Worm (Caenorhabditis elegans) whole organism, L3 larva: ENCODE data around the gene noca-1.

ENCODE experiments used
- R02D3.7 ChIP-seq: fragments of 150-350 bp; optimal IDR thresholded peaks from 2 replicates; lab custom pipeline; 2014; ENCODE audit warnings: missing biosample characterization, missing genetic modification characterization
- aly-2 ChIP-seq: fragments of 150-350 bp; optimal IDR thresholded peaks from 2 replicates; lab custom pipeline; 2014; ENCODE audit warnings: missing biosample characterization, missing genetic modification characterization
- ceh-82 ChIP-seq: fragments of 150-350 bp; optimal IDR thresholded peaks from 2 replicates; lab custom pipeline; 2014; ENCODE audit warnings: missing biosample characterization, missing genetic modification characterization
- ceh-9 ChIP-seq: sonication (generic microtip); optimal IDR thresholded peaks from 2 replicates; lab custom pipeline; 2018; ENCODE audit warnings: missing biosample characterization, missing genetic modification characterization
- daf-12 ChIP-seq: fragments of 150-350 bp; optimal IDR thresholded peaks from 2 replicates; lab custom pipeline; 2014; ENCODE audit warnings: missing biosample characterization, missing genetic modification reagents, missing genetic modification characterization
- egl-27 ChIP-seq: sonication (generic microtip); optimal IDR thresholded peaks from 4 replicates; lab custom pipeline; 2017; ENCODE audit warnings: missing biosample characterization, missing genetic modification reagents, missing genetic modification characterization
- elt-1 ChIP-seq: fragments of 150-350 bp; optimal IDR thresholded peaks from 2 replicates; lab custom pipeline; 2014; ENCODE audit warnings: missing biosample characterization, missing genetic modification characterization
- elt-2 ChIP-seq: sonication (generic microtip); optimal IDR thresholded peaks from 2 replicates; lab custom pipeline; 2016; ENCODE audit warnings: missing genetic modification reagents, mild to moderate bottlenecking, missing genetic modification characterization, missing compliant biosample characterization
- fkh-10 ChIP-seq: sonication (generic microtip); optimal IDR thresholded peaks from 2 replicates; lab custom pipeline; 2017; ENCODE audit warnings: missing biosample characterization, missing genetic modification reagents, missing genetic modification characterization
- fkh-2 ChIP-seq: fragments of 150-350 bp; optimal IDR thresholded peaks from 2 replicates; lab custom pipeline; 2014; ENCODE audit warnings: missing biosample characterization, missing genetic modification reagents, missing genetic modification characterization
- nhr-12 ChIP-seq: fragments of 150-350 bp; optimal IDR thresholded peaks from 2 replicates; lab custom pipeline; 2014; ENCODE audit warnings: missing biosample characterization, missing genetic modification characterization
- nhr-77 ChIP-seq: fragments of 150-350 bp; optimal IDR thresholded peaks from 2 replicates; lab custom pipeline; 2014; ENCODE audit warnings: missing biosample characterization, missing genetic modification characterization
- snpc-4 ChIP-seq: fragments of 150-350 bp; optimal IDR thresholded peaks from 2 replicates; lab custom pipeline; 2014; ENCODE audit warnings: missing biosample characterization, missing genetic modification characterization
- unc-62 ChIP-seq: fragments of 150-350 bp; sonication (generic microtip); optimal IDR thresholded peaks from 4 replicates; lab custom pipeline; 2014; ENCODE audit warnings: missing biosample characterization, missing genetic modification reagents, missing genetic modification characterization

DNA sequence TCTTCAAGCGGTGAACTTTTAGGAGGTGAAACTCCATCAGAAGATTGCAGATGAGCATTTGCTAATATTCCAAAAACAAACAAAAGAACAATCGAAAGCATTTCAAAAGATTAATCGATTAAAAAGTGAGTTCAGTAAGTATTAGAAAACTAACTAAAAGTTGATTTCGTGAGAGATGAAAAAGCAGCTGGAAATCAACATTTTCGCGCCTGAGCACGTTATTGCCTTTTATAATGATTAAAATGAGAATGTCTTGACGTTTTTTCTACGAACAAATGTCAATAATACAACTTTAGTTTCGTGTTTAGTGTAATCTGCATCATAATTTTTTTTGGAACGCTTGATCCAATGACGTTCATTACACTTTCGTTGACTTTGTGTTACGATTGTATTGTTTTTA lies 45.1 kb downstream of the noca-1 start, which contains the start of gene F57B1.9:
- no peak for TF ChIP-seq fkh-10 (GFP tag; lab: Kevin White, UChicago)
- no peak for TF ChIP-seq egl-27
- TF ChIP-seq elt-1, result no peak
- TF ChIP-seq daf-12 (tag; lab: Kevin White, UChicago), result no peak
- no peak for TF ChIP-seq unc-62 (GFP tag; lab: Kevin White, UChicago)
- TF ChIP-seq snpc-4 (tag; lab: Kevin White, UChicago), result no peak
- TF ChIP-seq aly-2 (tag; lab: Kevin White, UChicago), result no peak
- no peak for TF ChIP-seq ceh-9 (tag; lab: Kevin White, UChicago)
- TF ChIP-seq nhr-12, result no peak
- no peak for TF ChIP-seq nhr-77 (tag; lab: Kevin White, UChicago)
- no peak for TF ChIP-seq fkh-2 (tag; lab: Kevin White, UChicago)
- no peak for TF ChIP-seq ceh-82 (tag; lab: Kevin White, UChicago)
- no peak for TF ChIP-seq R02D3.7
- no peak for TF ChIP-seq elt-2
